Fruit fly (Drosophila melanogaster): ENCODE results near the gene CG33271.
A peak's percentile ranks its signal among the peaks of the same experiment; 100 is the strongest.

The CG33271 gene

DNA sequence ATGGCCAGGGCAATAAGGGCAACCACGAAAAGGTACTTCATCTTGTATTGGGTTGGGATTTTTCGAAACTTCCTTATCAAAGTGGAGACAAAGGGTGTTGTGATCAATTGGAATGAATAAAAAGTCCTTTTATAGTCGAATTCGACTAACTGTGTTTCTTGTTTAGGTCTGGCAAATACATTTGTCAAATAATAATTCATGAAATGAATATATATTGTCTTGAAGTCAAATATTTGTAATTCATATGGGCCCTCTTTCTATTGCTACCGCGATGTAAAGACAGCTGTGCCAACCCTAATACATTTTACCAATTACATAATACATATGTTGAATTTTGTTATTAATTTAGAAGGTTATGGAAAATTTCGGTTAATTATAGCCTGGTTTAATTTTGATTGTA is at the start of gene CG33271 (continued):
- TF ChIP-seq CG3726 (GFP tag; IDR thresholded peaks at IDR 0.05) (no peak), CG14860 (GFP tag; IDR thresholded peaks at IDR 0.05; ENCODE audit: partially characterized antibody) (no peak), CG4360 (GFP tag; IDR thresholded peaks at IDR 0.05) (no peak), CG11085 (GFP tag; IDR thresholded peaks at IDR 0.05) (no peak), Mad (GFP tag; optimal IDR thresholded peaks at IDR 0.05) (no peak), Dfd (GFP tag; optimal IDR thresholded peaks at IDR 0.05) (no peak), fu2 (GFP tag; optimal IDR thresholded peaks at IDR 0.05) (no peak), slp2 (GFP tag; optimal IDR thresholded peaks at IDR 0.05) (no peak), CG10147 (GFP tag; optimal IDR thresholded peaks at IDR 0.05) (no peak), CG15514 (GFP tag; optimal IDR thresholded peaks at IDR 0.05) (peak; percentile 40), sens (GFP tag) (peak; percentile 12), CG12659 (GFP tag; optimal IDR thresholded peaks at IDR 0.05) (no peak), CG6683 (GFP tag; optimal IDR thresholded peaks at IDR 0.05) (no peak), fru (optimal IDR thresholded peaks at IDR 0.05) (no peak), Ptx1 (GFP tag; IDR thresholded peaks at IDR 0.05) (no peak), Atf-2 (GFP tag; optimal IDR thresholded peaks at IDR 0.05) (no peak), CG2889 (GFP tag; IDR thresholded peaks at IDR 0.05) (no peak), jing (GFP tag; optimal IDR thresholded peaks at IDR 0.05) (no peak), caup (GFP tag; optimal IDR thresholded peaks at IDR 0.05; ENCODE audit: severe bottlenecking) (peak; percentile 16), CG3407 (GFP tag; optimal IDR thresholded peaks at IDR 0.05) (no peak), esg (GFP tag; conservative IDR thresholded peaks at IDR 0.05) (no peak), Kr (GFP tag; optimal IDR thresholded peaks at IDR 0.05) (no peak), CG12391 (tag; optimal IDR thresholded peaks at IDR 0.05) (no peak), Doc3 (GFP tag; IDR thresholded peaks at IDR 0.05; ENCODE audit: partially characterized antibody) (no peak), fd102C (GFP tag; optimal IDR thresholded peaks at IDR 0.05) (no peak), CG30431 (GFP tag; optimal IDR thresholded peaks at IDR 0.05) (no peak), fd3F (GFP tag; optimal IDR thresholded peaks at IDR 0.05) (peak; percentile 24), sd (tag; optimal IDR thresholded peaks at IDR 0.05) (no peak), trem (tag; optimal IDR thresholded peaks at IDR 0.05) (no peak), CG4404 (GFP tag; IDR thresholded peaks at IDR 0.05) (no peak), CG31224 (GFP tag; IDR thresholded peaks at IDR 0.05) (no peak), pfk (GFP tag; optimal IDR thresholded peaks at IDR 0.05) (no peak), croc (GFP tag; conservative IDR thresholded peaks at IDR 0.05) (no peak), lab (GFP tag; optimal IDR thresholded peaks at IDR 0.05) (peak; percentile 50), CG17829 (tag; optimal IDR thresholded peaks at IDR 0.05) (no peak), CG1792 (GFP tag; optimal IDR thresholded peaks at IDR 0.05) (no peak), Eip74EF (GFP tag; optimal IDR thresholded peaks at IDR 0.05) (no peak), CG30403 (GFP tag; optimal IDR thresholded peaks at IDR 0.05) (no peak), unc-4 (GFP tag; IDR thresholded peaks at IDR 0.05; ENCODE audit: partially characterized antibody) (no peak), her (GFP tag; optimal IDR thresholded peaks at IDR 0.05) (no peak), Dip2 (GFP tag; IDR thresholded peaks at IDR 0.05) (no peak)

DNA sequence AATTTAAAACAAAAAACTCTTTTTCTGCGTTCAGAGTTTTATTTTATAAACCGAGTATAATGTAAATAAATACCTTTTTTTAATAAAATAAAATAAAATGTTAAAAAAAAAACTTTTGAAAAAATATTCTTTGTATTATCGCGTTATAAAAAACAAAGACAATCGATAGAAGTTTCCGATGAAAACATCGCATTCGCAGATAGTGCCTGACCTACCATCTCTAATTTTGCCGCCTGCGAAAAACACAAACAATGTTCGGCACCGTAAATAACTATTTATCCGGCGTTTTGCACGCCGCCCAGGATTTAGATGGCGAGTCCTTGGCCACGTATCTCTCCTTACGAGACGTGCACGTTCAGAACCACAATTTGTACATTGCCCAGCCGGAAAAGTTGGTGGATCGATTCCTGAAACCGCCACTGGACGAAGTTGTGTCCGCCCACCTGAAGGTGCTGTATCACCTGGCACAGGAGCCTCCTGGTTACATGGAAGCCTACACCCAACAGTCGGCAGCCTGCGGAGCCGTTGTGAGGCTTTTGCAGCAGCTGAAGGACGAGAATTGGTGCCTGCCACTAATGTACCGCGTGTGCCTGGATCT is 49.0 kb upstream of the CG33271 start, which contains the start of gene PCID2:
TSS of gene PCID2 (plus strand) at position 213 of the 598 bp plus-strand sequence.
- TF ChIP-seq CG34224 (GFP tag; IDR thresholded peaks at IDR 0.05; ENCODE audit: partially characterized antibody) (peak; percentile 84), corto (GFP tag; optimal IDR thresholded peaks at IDR 0.05) (no peak), pzg (GFP tag; optimal IDR thresholded peaks at IDR 0.05) (peak; percentile 28), CG2116 (GFP tag; optimal IDR thresholded peaks at IDR 0.05) (peak; percentile 33), BEAF-32 (GFP tag; optimal IDR thresholded peaks at IDR 0.05) (peak; percentile 68), Hmx (GFP tag; optimal IDR thresholded peaks at IDR 0.05) (no peak), Dp (GFP tag; optimal IDR thresholded peaks at IDR 0.05) (peak; percentile 32), E2f1 (GFP tag; IDR thresholded peaks at IDR 0.05) (no peak), Adf1 (GFP tag; IDR thresholded peaks at IDR 0.05) (no peak), Opbp (GFP tag; IDR thresholded peaks at IDR 0.05; ENCODE audit: partially characterized antibody) (peak; percentile 76; the same call in 2 of the 3 replicates), Sry-δ (GFP tag; optimal IDR thresholded peaks at IDR 0.05) (peak; percentile 77), hbn (GFP tag; IDR thresholded peaks at IDR 0.05; ENCODE audit: partially characterized antibody) (peak; percentile 73)

All from whole organism, embryonic.